Worm (Caenorhabditis elegans) whole organism, mixed stage, embryonic: Measurements from ENCODE around the gene cht-5.

Experiments used
- ceh-39 ChIP-seq: fragments of 150-350 bp; optimal IDR thresholded peaks from 2 replicates; lab custom pipeline; 2014; ENCODE audit warnings: missing biosample characterization, missing genetic modification characterization
- ces-1 ChIP-seq: fragments of 150-350 bp; optimal IDR thresholded peaks from 2 replicates; lab custom pipeline; 2014; ENCODE audit warnings: missing biosample characterization, missing genetic modification reagents, missing genetic modification characterization
- cnd-1 ChIP-seq: fragments of 200-800 bp; sonication (Bioruptor generic); optimal IDR thresholded peaks from 2 replicates; lab custom pipeline; 2018; ENCODE audit warnings: mild to moderate bottlenecking, missing genetic modification characterization, missing compliant biosample characterization
- drap-1 ChIP-seq: fragments of 200-800 bp; sonication (Bioruptor generic); optimal IDR thresholded peaks from 3 replicates; lab custom pipeline; 2018; ENCODE audit warnings: mild to moderate bottlenecking, missing genetic modification characterization, missing compliant biosample characterization
- elt-1 ChIP-seq: sonication (generic microtip); optimal IDR thresholded peaks from 2 replicates; lab custom pipeline; 2017; ENCODE audit warnings: missing genetic modification characterization, mild to moderate bottlenecking, missing compliant biosample characterization, antibody characterized with exemption, moderate library complexity, borderline replicate concordance; ENCODE audit not compliant: insufficient read depth
- elt-3 ChIP-seq: fragments of 150-350 bp; optimal IDR thresholded peaks from 2 replicates; lab custom pipeline; 2014; ENCODE audit warnings: missing biosample characterization, missing genetic modification characterization
- flh-1 ChIP-seq: fragments of 200-800 bp; sonication (Bioruptor generic); optimal IDR thresholded peaks from 2 replicates; lab custom pipeline; 2018; ENCODE audit warnings: mild to moderate bottlenecking, missing genetic modification characterization, moderate library complexity, missing compliant biosample characterization
- hlh-1 ChIP-seq: fragments of 150-350 bp; optimal IDR thresholded peaks from 2 replicates; lab custom pipeline; 2014; ENCODE audit warnings: missing biosample characterization, missing genetic modification reagents, missing genetic modification characterization
- lin-32 ChIP-seq: fragments of 200-800 bp; sonication (Bioruptor generic); optimal IDR thresholded peaks from 2 replicates; lab custom pipeline; 2018; ENCODE audit warnings: mild to moderate bottlenecking, missing genetic modification characterization, missing compliant biosample characterization
- mab-5 ChIP-seq: fragments of 150-350 bp; optimal IDR thresholded peaks from 2 replicates; lab custom pipeline; 2014; ENCODE audit warnings: missing biosample characterization, missing genetic modification characterization
- mep-1 ChIP-seq: fragments of 150-350 bp; optimal IDR thresholded peaks from 2 replicates; lab custom pipeline; 2017; ENCODE audit warnings: missing biosample characterization, missing genetic modification reagents, missing genetic modification characterization, inconsistent platforms
- nhr-12 ChIP-seq: fragments of 150-350 bp; optimal IDR thresholded peaks from 2 replicates; lab custom pipeline; 2014; ENCODE audit warnings: missing biosample characterization, missing genetic modification characterization
- nhr-2 ChIP-seq: fragments of 150-350 bp; optimal IDR thresholded peaks from 2 replicates; lab custom pipeline; 2014; ENCODE audit warnings: missing biosample characterization, missing genetic modification characterization
- nhr-28 ChIP-seq: fragments of 150-350 bp; optimal IDR thresholded peaks from 2 replicates; lab custom pipeline; 2014; ENCODE audit warnings: missing biosample characterization, missing genetic modification characterization
- nhr-76 ChIP-seq: sonication (generic microtip); optimal IDR thresholded peaks from 2 replicates; lab custom pipeline; 2017; ENCODE audit warnings: missing biosample characterization, missing genetic modification characterization
- snpc-4 ChIP-seq: fragments of 150-350 bp; optimal IDR thresholded peaks from 2 replicates; lab custom pipeline; 2014; ENCODE audit warnings: missing biosample characterization, missing genetic modification characterization
- sptf-1 ChIP-seq: sonication (generic microtip); optimal IDR thresholded peaks from 2 replicates; lab custom pipeline; 2017; ENCODE audit warnings: mild to moderate bottlenecking, missing genetic modification characterization, moderate library complexity, missing compliant biosample characterization
- tbx-8 ChIP-seq: fragments of 200-800 bp; sonication (Bioruptor generic); optimal IDR thresholded peaks from 2 replicates; lab custom pipeline; 2018; ENCODE audit warnings: mild to moderate bottlenecking, missing genetic modification characterization, moderate library complexity, missing compliant biosample characterization
- unc-62 ChIP-seq: fragments of 150-350 bp; optimal IDR thresholded peaks from 2 replicates; lab custom pipeline; 2014; ENCODE audit warnings: missing biosample characterization, missing genetic modification reagents, missing genetic modification characterization
- ztf-11 ChIP-seq: fragments of 150-350 bp; optimal IDR thresholded peaks from 2 replicates; lab custom pipeline; 2014; ENCODE audit warnings: missing biosample characterization, missing genetic modification characterization

cht-5 gene

ce11 chrV:10166368-10166767 is 51.9 kb downstream of the cht-5 start, which contains the start of gene C51E3.6:
Gene C51E3.6, minus strand, starts transcription at chrV:10166468.
- TF ChIP-seq nhr-28 (tag; lab: Kevin White, UChicago), result no peak
- TF ChIP-seq hlh-1 (tag; lab: Kevin White, UChicago), result no peak
- no peak for TF ChIP-seq elt-3 (tag; lab: Kevin White, UChicago)
- no peak for TF ChIP-seq flh-1 (GFP tag; lab: Kevin White, UChicago)
- TF ChIP-seq mab-5, result no peak
- no peak for TF ChIP-seq mep-1 (tag; lab: Kevin White, UChicago)
- no peak for TF ChIP-seq drap-1 (GFP tag; lab: Kevin White, UChicago)
- TF ChIP-seq nhr-76 (tag; lab: Kevin White, UChicago), result no peak
- no peak for TF ChIP-seq snpc-4
- TF ChIP-seq unc-62 (GFP tag; lab: Kevin White, UChicago), result no peak
- no peak for TF ChIP-seq sptf-1
- TF ChIP-seq ztf-11 (tag; lab: Kevin White, UChicago), result no peak
- no peak for TF ChIP-seq nhr-2 (tag; lab: Kevin White, UChicago)
- no peak for TF ChIP-seq ces-1 (GFP tag; lab: Kevin White, UChicago)
- TF ChIP-seq ceh-39 (tag; lab: Kevin White, UChicago), result no peak
- TF ChIP-seq nhr-12 (tag; lab: Kevin White, UChicago), result no peak
- no peak for TF ChIP-seq elt-1 (tag; lab: Kevin White, UChicago)
- TF ChIP-seq lin-32, result no peak
- TF ChIP-seq cnd-1, result no peak
- TF ChIP-seq tbx-8 (GFP tag; lab: Kevin White, UChicago), result no peak
